Fruit fly (Drosophila melanogaster) whole organism: Measurements from ENCODE around the gene gpp.

Source experiments
- CG8478 ChIP-seq: fragments of >200 bp; optimal IDR thresholded peaks from 2 replicates; lab custom pipeline; 2018; ENCODE audit warnings: inconsistent platforms
- Dll ChIP-seq: fragments of >200 bp; optimal IDR thresholded peaks from 2 replicates; lab custom pipeline; 2017
- pan ChIP-seq: fragments of >200 bp; optimal IDR thresholded peaks from 2 replicates; lab custom pipeline; 2017
- psq ChIP-seq: fragments of >200 bp; optimal IDR thresholded peaks from 2 replicates; lab custom pipeline; 2017
- usp ChIP-seq: fragments of >200 bp; optimal IDR thresholded peaks from 2 replicates; lab custom pipeline; 2017; ENCODE audit warnings: missing biosample characterization, missing genetic modification characterization, mixed read lengths

- TF ChIP-seq psq (no peak), CG8478 (no peak), pan (lab: Kevin White, UChicago) (no peak), Dll (no peak), usp (GFP tag; lab: Kevin White, UChicago) (no peak)
These were observed 735 bp upstream of the gpp start, which contains the start of gene Dmtn for dm6 chr3R:6405674-6406565.
